Fruit fly (Drosophila melanogaster) whole organism: ENCODE data around the gene CG31407.

Experiments used
- CG8478 ChIP-seq: fragments of >200 bp; optimal IDR thresholded peaks from 2 replicates; lab custom pipeline; 2018; ENCODE audit warnings: inconsistent platforms
- Dll ChIP-seq: fragments of >200 bp; optimal IDR thresholded peaks from 2 replicates; lab custom pipeline; 2017
- pan ChIP-seq: fragments of >200 bp; optimal IDR thresholded peaks from 2 replicates; lab custom pipeline; 2017
- usp ChIP-seq: fragments of >200 bp; optimal IDR thresholded peaks from 2 replicates; lab custom pipeline; 2017; ENCODE audit warnings: missing biosample characterization, missing genetic modification characterization, mixed read lengths

dm6 chr3R:10040505-10040904 is 15.6 kb upstream of the CG31407 start:
- TF ChIP-seq usp (GFP tag; lab: Kevin White, UChicago), result no peak
- TF ChIP-seq CG8478 (lab: Kevin White, UChicago), result no peak
- TF ChIP-seq pan (lab: Kevin White, UChicago), result no peak
- TF ChIP-seq Dll (lab: Kevin White, UChicago), result no peak
